Worm (Caenorhabditis elegans) whole organism, L3 larva: Measurements from ENCODE around the gene C56C10.7.

ENCODE experiments used
- R02D3.7 ChIP-seq: fragments of 150-350 bp; optimal IDR thresholded peaks from 2 replicates; lab custom pipeline; 2014; ENCODE audit warnings: missing biosample characterization, missing genetic modification characterization
- ceh-9 ChIP-seq: sonication (generic microtip); optimal IDR thresholded peaks from 2 replicates; lab custom pipeline; 2018; ENCODE audit warnings: missing biosample characterization, missing genetic modification characterization
- daf-12 ChIP-seq: fragments of 150-350 bp; optimal IDR thresholded peaks from 2 replicates; lab custom pipeline; 2014; ENCODE audit warnings: missing biosample characterization, missing genetic modification reagents, missing genetic modification characterization
- elt-1 ChIP-seq: fragments of 150-350 bp; optimal IDR thresholded peaks from 2 replicates; lab custom pipeline; 2014; ENCODE audit warnings: missing biosample characterization, missing genetic modification characterization
- eor-1 ChIP-seq, 2 experiments: fragments of 150-350 bp; optimal IDR thresholded peaks; 2 replicates each; lab custom pipeline; 2014 to 2018; ENCODE audit warnings: missing biosample characterization in 2 of 2, missing genetic modification characterization in 2 of 2
- fkh-2 ChIP-seq: fragments of 150-350 bp; optimal IDR thresholded peaks from 2 replicates; lab custom pipeline; 2014; ENCODE audit warnings: missing biosample characterization, missing genetic modification reagents, missing genetic modification characterization
- fos-1 ChIP-seq: fragments of 150-350 bp; optimal IDR thresholded peaks from 2 replicates; lab custom pipeline; 2014; ENCODE audit warnings: missing biosample characterization, missing genetic modification characterization
- hmg-11 ChIP-seq: sonication (generic microtip); optimal IDR thresholded peaks from 2 replicates; lab custom pipeline; 2016; ENCODE audit warnings: missing genetic modification characterization, missing compliant biosample characterization
- lin-15B ChIP-seq: fragments of 150-350 bp; optimal IDR thresholded peaks from 2 replicates; lab custom pipeline; 2014; ENCODE audit warnings: missing biosample characterization, missing genetic modification characterization
- lin-39 ChIP-seq: fragments of 150-350 bp; optimal IDR thresholded peaks from 2 replicates; lab custom pipeline; 2018; ENCODE audit warnings: missing biosample characterization, missing genetic modification reagents, missing genetic modification characterization
- lsy-12 ChIP-seq: sonication (generic microtip); optimal IDR thresholded peaks from 2 replicates; lab custom pipeline; 2016; ENCODE audit warnings: mild to moderate bottlenecking, missing genetic modification characterization, missing compliant biosample characterization
- mdl-1 ChIP-seq: fragments of 150-350 bp; optimal IDR thresholded peaks from 2 replicates; lab custom pipeline; 2014; ENCODE audit warnings: missing biosample characterization, missing genetic modification characterization
- mml-1 ChIP-seq: fragments of 150-350 bp; sonication (generic microtip); optimal IDR thresholded peaks from 3 replicates; lab custom pipeline; 2014; ENCODE audit warnings: missing biosample characterization, missing genetic modification characterization
- nfya-1 ChIP-seq: sonication (generic microtip); optimal IDR thresholded peaks from 2 replicates; lab custom pipeline; 2017; ENCODE audit warnings: missing genetic modification characterization, mild to moderate bottlenecking, missing compliant biosample characterization, antibody characterized with exemption, moderate library complexity; ENCODE audit not compliant: insufficient read depth
- nhr-11 ChIP-seq: fragments of 150-350 bp; optimal IDR thresholded peaks from 2 replicates; lab custom pipeline; 2014; ENCODE audit warnings: missing biosample characterization, missing genetic modification characterization
- nhr-12 ChIP-seq: fragments of 150-350 bp; optimal IDR thresholded peaks from 2 replicates; lab custom pipeline; 2014; ENCODE audit warnings: missing biosample characterization, missing genetic modification characterization
- nhr-23 ChIP-seq: fragments of 150-350 bp; optimal IDR thresholded peaks from 2 replicates; lab custom pipeline; 2014; ENCODE audit warnings: missing biosample characterization, missing genetic modification reagents, missing genetic modification characterization
- nhr-237 ChIP-seq: fragments of 150-350 bp; optimal IDR thresholded peaks from 2 replicates; lab custom pipeline; 2014; ENCODE audit warnings: missing biosample characterization, missing genetic modification characterization
- nhr-25 ChIP-seq: sonication (generic microtip); optimal IDR thresholded peaks from 2 replicates; lab custom pipeline; 2017; ENCODE audit warnings: missing biosample characterization, missing genetic modification characterization
- nhr-28 ChIP-seq: fragments of 150-350 bp; optimal IDR thresholded peaks from 2 replicates; lab custom pipeline; 2014; ENCODE audit warnings: missing biosample characterization, missing genetic modification characterization
- nhr-76 ChIP-seq: fragments of 150-350 bp; sonication (generic microtip); optimal IDR thresholded peaks from 5 replicates; lab custom pipeline; 2014; ENCODE audit warnings: missing biosample characterization, missing genetic modification characterization
- nhr-77 ChIP-seq: fragments of 150-350 bp; optimal IDR thresholded peaks from 2 replicates; lab custom pipeline; 2014; ENCODE audit warnings: missing biosample characterization, missing genetic modification characterization
- pha-4 ChIP-seq: fragments of 150-350 bp; optimal IDR thresholded peaks from 2 replicates; lab custom pipeline; 2014; ENCODE audit warnings: missing biosample characterization, missing genetic modification reagents, missing genetic modification characterization
- sea-2 ChIP-seq: fragments of 150-350 bp; sonication (generic microtip); optimal IDR thresholded peaks from 4 replicates; lab custom pipeline; 2014; ENCODE audit warnings: missing biosample characterization, missing genetic modification reagents, missing genetic modification characterization
- skn-1 ChIP-seq: fragments of 150-350 bp; optimal IDR thresholded peaks from 2 replicates; lab custom pipeline; 2014; ENCODE audit warnings: missing biosample characterization, missing genetic modification characterization
- snpc-4 ChIP-seq: fragments of 150-350 bp; optimal IDR thresholded peaks from 2 replicates; lab custom pipeline; 2014; ENCODE audit warnings: missing biosample characterization, missing genetic modification characterization
- tbx-2 ChIP-seq: sonication (generic microtip); optimal IDR thresholded peaks from 2 replicates; lab custom pipeline; 2016; ENCODE audit warnings: mild to moderate bottlenecking, missing genetic modification characterization, missing compliant biosample characterization
- unc-39 ChIP-seq: sonication (generic microtip); optimal IDR thresholded peaks from 4 replicates; lab custom pipeline; 2017; ENCODE audit warnings: missing biosample characterization, missing genetic modification characterization
- unc-62 ChIP-seq: fragments of 150-350 bp; sonication (generic microtip); optimal IDR thresholded peaks from 4 replicates; lab custom pipeline; 2014; ENCODE audit warnings: missing biosample characterization, missing genetic modification reagents, missing genetic modification characterization
- zag-1 ChIP-seq: fragments of 150-350 bp; optimal IDR thresholded peaks from 2 replicates; lab custom pipeline; 2014; ENCODE audit warnings: missing biosample characterization, missing genetic modification characterization
- ztf-11 ChIP-seq: fragments of 150-350 bp; optimal IDR thresholded peaks from 2 replicates; lab custom pipeline; 2014; ENCODE audit warnings: missing biosample characterization, missing genetic modification characterization

The C56C10.7 gene

DNA sequence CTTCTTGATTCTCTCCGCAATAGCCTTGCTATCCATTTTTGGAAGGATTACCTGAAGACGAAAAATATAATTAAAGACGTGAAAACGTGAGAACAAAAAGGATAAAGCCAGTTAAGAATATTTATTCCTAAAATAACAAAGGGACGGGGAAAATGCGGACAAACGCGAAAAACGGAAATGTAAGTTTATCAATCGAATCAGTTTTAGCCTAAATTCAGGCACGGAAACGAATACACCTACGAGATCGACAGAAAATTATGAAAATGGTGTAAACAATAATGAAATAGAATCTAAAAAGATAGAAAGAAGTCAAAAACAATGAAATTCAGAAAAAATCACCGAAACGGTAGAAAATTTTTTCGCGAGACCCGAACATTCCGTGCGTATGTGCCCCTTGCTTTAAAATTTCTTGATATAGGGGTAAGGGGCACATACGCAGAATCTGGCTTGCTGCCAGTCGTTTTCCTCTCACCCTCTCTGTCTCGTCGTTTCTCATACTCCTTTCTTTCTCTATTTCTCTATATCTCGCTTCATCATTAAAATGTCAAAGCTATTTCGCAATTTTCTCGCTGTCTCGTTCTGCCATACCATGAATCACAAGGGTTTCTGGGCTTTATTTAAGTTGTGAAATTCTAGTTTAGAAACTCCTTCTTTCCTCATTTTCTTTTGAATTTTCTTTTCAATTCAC, 1.4 kb upstream of the C56C10.7 start, which contains the start of gene icd-1 (continued):
- TF ChIP-seq tbx-2 (tag; lab: Kevin White, UChicago) (peak; percentile 91), eor-1 (tag; optimal IDR thresholded peaks at IDR 0.05; lab: Kevin White, UChicago) (peak in 1 of 2 experiments; percentile 75), mdl-1 (tag; lab: Kevin White, UChicago) (peak; percentile 64), nhr-25 (peak; percentile 94), unc-39 (tag; lab: Kevin White, UChicago) (no peak), nhr-77 (tag; lab: Kevin White, UChicago) (peak; percentile 63), lsy-12 (peak; percentile 95), ztf-11 (no peak), elt-1 (tag; lab: Kevin White, UChicago) (peak; percentile 58), lin-15B (tag; lab: Kevin White, UChicago) (peak; percentile 91)

DNA sequence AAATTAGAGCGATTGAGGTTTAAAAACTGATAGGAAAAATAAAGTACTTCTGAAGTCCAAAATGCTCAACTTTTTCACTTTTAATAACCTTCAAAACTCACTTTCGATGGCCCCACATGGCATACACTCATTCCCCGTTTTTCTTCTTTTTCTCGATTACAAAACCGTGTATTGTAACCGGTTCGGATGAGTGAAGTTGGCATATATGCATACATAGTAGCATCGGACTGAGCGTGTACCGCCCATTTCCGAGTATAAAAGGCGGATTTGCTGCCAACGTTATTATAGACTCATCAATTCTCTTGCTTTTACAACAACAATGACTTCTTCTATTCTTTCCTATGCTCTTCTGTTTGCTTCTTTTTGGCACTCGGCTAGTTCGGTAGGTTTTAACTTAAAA, 4.6 kb downstream of the C56C10.7 start, which contains the start of gene C56C10.4:
TSS of gene C56C10.4 (plus strand) at position 301 of the 400 bp plus-strand sequence.
- TF ChIP-seq nhr-12 = no peak
- no peak for TF ChIP-seq nhr-11
- TF ChIP-seq R02D3.7 (tag; lab: Kevin White, UChicago) = no peak
- TF ChIP-seq zag-1 (tag; lab: Kevin White, UChicago) = no peak
- no peak for TF ChIP-seq mdl-1 (tag; lab: Kevin White, UChicago)
- no peak for TF ChIP-seq fkh-2 (tag; lab: Kevin White, UChicago)
- TF ChIP-seq nhr-76 = no peak
- no peak for TF ChIP-seq ceh-9
- no peak for TF ChIP-seq ztf-11
- TF ChIP-seq mml-1 (tag; lab: Kevin White, UChicago) = no peak
- TF ChIP-seq elt-1 (tag; lab: Kevin White, UChicago) = no peak
- no peak for TF ChIP-seq fos-1 (tag; lab: Kevin White, UChicago)
- no peak for TF ChIP-seq nhr-237 (tag; lab: Kevin White, UChicago)
- no peak for TF ChIP-seq sea-2 (GFP tag; lab: Kevin White, UChicago)
- TF ChIP-seq, all 47 proteins: peak for 0

DNA sequence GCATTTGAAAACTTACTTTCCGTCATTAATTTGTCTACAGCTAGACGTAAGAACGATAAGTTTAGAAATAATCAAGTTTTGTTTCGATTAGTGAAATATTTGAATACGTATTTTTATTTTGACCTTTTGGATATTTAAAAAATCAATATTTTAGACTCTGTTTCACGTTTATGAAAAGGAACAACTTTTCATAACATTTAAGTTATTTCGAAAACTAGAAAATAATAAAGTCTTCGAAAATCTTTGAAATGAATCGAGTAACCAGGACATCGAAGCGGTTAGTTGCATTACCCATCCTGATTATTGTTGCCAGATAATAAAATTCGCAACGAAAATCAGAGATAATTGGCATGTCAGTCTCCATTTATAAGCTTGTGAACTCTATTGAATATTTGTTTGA, 6.1 kb downstream of the C56C10.7 start, which contains the start of gene C56C10.6:
TSS of gene C56C10.6 (minus strand) at position 101 of the 400 bp plus-strand sequence.
- TF ChIP-seq pha-4 (tag; lab: Kevin White, UChicago) = no peak
- TF ChIP-seq nhr-25 = no peak
- TF ChIP-seq daf-12 (tag; lab: Kevin White, UChicago) = no peak
- TF ChIP-seq lin-39 = no peak
- no peak for TF ChIP-seq snpc-4
- no peak for TF ChIP-seq skn-1 (tag; lab: Kevin White, UChicago)
- no peak for TF ChIP-seq nfya-1 (tag; lab: Kevin White, UChicago)
- TF ChIP-seq, all 47 proteins: peak for 0

DNA sequence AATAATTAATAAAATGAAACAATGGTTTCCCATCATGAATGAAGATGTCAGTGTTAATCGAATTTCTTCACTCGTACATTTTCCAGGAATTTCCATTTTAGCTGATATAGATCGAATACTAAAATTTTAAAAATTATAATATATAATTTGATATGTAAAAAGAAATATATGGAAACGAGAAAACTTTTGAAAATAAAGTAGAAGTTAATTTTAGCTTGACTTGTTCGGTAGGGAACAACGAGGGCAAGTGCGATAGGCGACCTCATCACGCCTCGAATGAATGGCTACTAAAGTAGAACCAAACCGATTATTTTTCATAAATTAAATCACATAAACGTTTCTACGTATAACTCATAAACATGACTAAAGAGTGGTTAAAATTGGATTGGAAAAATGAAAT, 9.0 kb downstream of the C56C10.7 start, which contains the start of gene sra-31:
TSS of gene sra-31 (minus strand) at position 101 of the 400 bp plus-strand sequence.
- TF ChIP-seq nhr-28 = no peak
- no peak for TF ChIP-seq skn-1 (tag; lab: Kevin White, UChicago)
- no peak for TF ChIP-seq sea-2 (GFP tag; lab: Kevin White, UChicago)
- no peak for TF ChIP-seq hmg-11 (tag; lab: Kevin White, UChicago)

DNA sequence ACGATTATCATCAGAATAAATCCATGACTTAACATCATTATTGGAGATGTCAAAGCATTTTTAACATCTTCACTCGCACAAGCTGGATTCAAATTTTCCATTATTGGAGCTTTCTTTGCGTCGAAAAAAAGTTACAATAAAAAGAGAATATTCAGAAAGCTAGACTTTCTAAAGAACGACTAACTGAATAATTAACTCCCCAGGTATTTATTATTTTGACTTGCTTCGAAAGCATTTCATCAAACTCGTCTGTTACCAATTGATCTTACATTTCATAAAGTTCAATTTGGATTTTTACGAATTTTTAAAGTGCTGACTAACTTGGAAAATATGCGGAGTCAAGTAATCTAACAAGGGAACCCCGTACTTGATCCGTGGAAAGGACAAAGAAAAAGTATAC, 11.7 kb downstream of the C56C10.7 start, which contains the start of gene sra-29:
TSS of gene sra-29 (minus strand) at position 101 of the 400 bp plus-strand sequence.
- TF ChIP-seq skn-1 (tag; lab: Kevin White, UChicago) (no peak), nhr-23 (tag; lab: Kevin White, UChicago) (no peak), unc-62 (GFP tag; lab: Kevin White, UChicago) (no peak)

DNA sequence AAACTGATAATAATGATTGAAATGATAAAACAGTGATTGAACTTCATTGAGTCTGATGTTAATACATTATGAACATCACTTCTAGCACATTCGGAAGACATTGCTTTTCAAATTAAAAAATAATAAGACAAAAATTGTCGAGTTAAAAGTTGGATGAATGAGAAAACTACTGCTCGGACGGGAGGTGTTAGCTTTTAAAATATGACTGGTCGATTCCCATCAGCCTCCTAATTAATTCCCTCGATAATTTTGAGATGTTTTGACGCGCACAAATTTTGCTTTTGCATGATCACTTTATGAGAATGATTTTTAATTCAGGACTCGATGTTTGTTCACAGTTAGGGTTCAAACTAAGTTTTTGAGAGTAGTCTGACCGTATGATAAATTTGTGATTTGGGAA, 13.7 kb downstream of the C56C10.7 start, which contains the start of gene sra-28:
TSS of gene sra-28 (minus strand) at position 101 of the 400 bp plus-strand sequence.
- TF ChIP-seq eor-1 (tag; optimal IDR thresholded peaks at IDR 0.05; lab: Kevin White, UChicago) = no peak
